Fruit fly (Drosophila melanogaster) whole organism, embryonic: ENCODE data around the gene hmw.

ENCODE experiments used
- Atf6 ChIP-seq: fragments of 200-800 bp; sonication (Bioruptor generic); IDR thresholded peaks from 2 replicates; pipeline ENCODE4 v1.3.6; 2022; ENCODE audit warnings: missing biosample characterization, missing genetic modification characterization
- Awh ChIP-seq: fragments of 200-800 bp; sonication (Bioruptor generic); IDR thresholded peaks from 2 replicates; pipeline ENCODE4, ENCODE4 v1.3.6; 2022; ENCODE audit warnings: missing biosample characterization, missing genetic modification characterization
- CG1024 ChIP-seq: fragments of 200-800 bp; sonication (Bioruptor generic); IDR thresholded peaks from 2 replicates; pipeline ENCODE4 v1.3.6; 2022; ENCODE audit warnings: missing biosample characterization, missing genetic modification characterization
- CG12236 ChIP-seq: fragments of 200-800 bp; sonication (Bioruptor generic); optimal IDR thresholded peaks from 2 replicates; lab custom pipeline; 2016; ENCODE audit warnings: missing biosample characterization, missing genetic modification characterization
- CG1233 ChIP-seq: fragments of 200-800 bp; sonication (Bioruptor generic); optimal IDR thresholded peaks from 4 replicates; lab custom pipeline; 2018; ENCODE audit warnings: missing biosample characterization, mild to moderate bottlenecking, missing genetic modification characterization
- CG15011 ChIP-seq: fragments of 200-800 bp; sonication (Bioruptor generic); optimal IDR thresholded peaks from 3 replicates; lab custom pipeline; 2018; ENCODE audit warnings: missing biosample characterization, mild to moderate bottlenecking, missing genetic modification characterization
- CG1529 ChIP-seq: fragments of 200-800 bp; sonication (Bioruptor generic); optimal IDR thresholded peaks from 3 replicates; lab custom pipeline; 2018; ENCODE audit warnings: missing biosample characterization, missing genetic modification characterization
- CG15479 ChIP-seq: fragments of 200-800 bp; sonication (Bioruptor generic); optimal IDR thresholded peaks from 3 replicates; lab custom pipeline; 2019; ENCODE audit warnings: missing biosample characterization, mild to moderate bottlenecking, missing genetic modification characterization, moderate library complexity
- CG18476 ChIP-seq: fragments of 200-800 bp; sonication (Bioruptor generic); optimal IDR thresholded peaks from 2 replicates; lab custom pipeline; 2016; ENCODE audit warnings: missing biosample characterization, mild to moderate bottlenecking, missing genetic modification characterization
- CG2116 ChIP-seq: fragments of 200-800 bp; sonication (Bioruptor generic); optimal IDR thresholded peaks from 3 replicates; lab custom pipeline; 2018; ENCODE audit warnings: missing biosample characterization, mild to moderate bottlenecking, missing genetic modification characterization
- CG2712 ChIP-seq: fragments of 200-800 bp; optimal IDR thresholded peaks from 3 replicates; lab custom pipeline; 2019; ENCODE audit warnings: missing biosample characterization, mild to moderate bottlenecking, missing genetic modification characterization, moderate library complexity
- CG2889 ChIP-seq: fragments of 200-800 bp; sonication (Bioruptor generic); IDR thresholded peaks from 3 replicates; pipeline ENCODE4 v1.3.6; 2022; ENCODE audit warnings: missing biosample characterization, missing genetic modification characterization
- CG4617 ChIP-seq: fragments of 200-800 bp; sonication (Bioruptor generic); optimal IDR thresholded peaks from 3 replicates; lab custom pipeline; 2016; ENCODE audit warnings: missing biosample characterization, missing genetic modification characterization, borderline replicate concordance
- CG4854 ChIP-seq: fragments of 200-800 bp; sonication (Bioruptor generic); optimal IDR thresholded peaks from 2 replicates; lab custom pipeline; 2016; ENCODE audit warnings: missing biosample characterization, missing genetic modification characterization, inconsistent platforms
- CG6765 ChIP-seq: fragments of 200-800 bp; sonication (Bioruptor generic); optimal IDR thresholded peaks from 3 replicates; lab custom pipeline; 2017; ENCODE audit warnings: missing biosample characterization, mild to moderate bottlenecking, missing genetic modification characterization
- CG8765 ChIP-seq: fragments of 200-800 bp; sonication (Bioruptor generic); IDR thresholded peaks from 2 replicates; pipeline ENCODE4 v1.3.6; 2022; ENCODE audit warnings: missing biosample characterization, missing genetic modification characterization
- CG8944 ChIP-seq: fragments of 200-800 bp; sonication (Bioruptor generic); optimal IDR thresholded peaks from 3 replicates; lab custom pipeline; 2016; ENCODE audit warnings: missing biosample characterization, missing genetic modification characterization
- CHES-1-like ChIP-seq: fragments of 200-800 bp; sonication (Bioruptor generic); optimal IDR thresholded peaks from 2 replicates; lab custom pipeline; 2016; ENCODE audit warnings: missing biosample characterization, missing genetic modification characterization
- Dip3 ChIP-seq: fragments of 200-800 bp; sonication (Bioruptor generic); optimal IDR thresholded peaks from 3 replicates; lab custom pipeline; 2016; ENCODE audit warnings: missing biosample characterization, missing genetic modification characterization
- HLH3B ChIP-seq: fragments of 200-800 bp; sonication (Bioruptor generic); IDR thresholded peaks from 2 replicates; pipeline ENCODE4 v1.3.6; 2022; ENCODE audit warnings: missing biosample characterization, missing genetic modification characterization
- Hand ChIP-seq: fragments of 200-800 bp; sonication (Bioruptor generic); optimal IDR thresholded peaks from 2 replicates; lab custom pipeline; 2017; ENCODE audit warnings: mild to moderate bottlenecking, missing biosample characterization, missing genetic modification reagents, missing genetic modification characterization
- MESR4 ChIP-seq: fragments of 200-800 bp; sonication (Bioruptor generic); optimal IDR thresholded peaks from 2 replicates; lab custom pipeline; 2018; ENCODE audit warnings: missing biosample characterization, mild to moderate bottlenecking, missing genetic modification characterization, moderate library complexity
- Mad ChIP-seq: fragments of 200-800 bp; sonication (Bioruptor generic); optimal IDR thresholded peaks from 2 replicates; lab custom pipeline; 2016; ENCODE audit warnings: missing biosample characterization, missing genetic modification characterization
- Med ChIP-seq: fragments of 200-800 bp; sonication (Bioruptor generic); peaks from one replicate; lab custom pipeline; 2016; ENCODE audit warnings: missing biosample characterization, missing genetic modification characterization, mild to moderate bottlenecking, inconsistent platforms, moderate library complexity
- Oli ChIP-seq: fragments of 200-800 bp; sonication (Bioruptor generic); optimal IDR thresholded peaks from 2 replicates; lab custom pipeline; 2018; ENCODE audit warnings: missing biosample characterization, mild to moderate bottlenecking, missing genetic modification characterization, moderate library complexity
- PHDP ChIP-seq: fragments of 200-800 bp; sonication (Bioruptor generic); optimal IDR thresholded peaks from 3 replicates; lab custom pipeline; 2018; ENCODE audit warnings: missing biosample characterization, mild to moderate bottlenecking, missing genetic modification characterization, moderate library complexity
- Pdp1 ChIP-seq, 2 experiments: fragments of 200-800 bp; sonication (Bioruptor generic); optimal IDR thresholded peaks; 3 replicates each; lab custom pipeline; 2016; ENCODE audit warnings: missing biosample characterization in 2 of 2, missing genetic modification characterization in 2 of 2, mild to moderate bottlenecking in 1 of 2, moderate library complexity in 1 of 2
- Side ChIP-seq: fragments of 200-800 bp; sonication (Bioruptor generic); optimal IDR thresholded peaks from 2 replicates; lab custom pipeline; 2016; ENCODE audit warnings: missing biosample characterization, missing genetic modification characterization
- Trl ChIP-seq, 3 experiments: fragments of >200 bp in 2 of 3; fragments of 200-800 bp in 1 of 3; sonication (Bioruptor generic) in 1 of 3; optimal IDR thresholded peaks; 2 replicates in 1 of 3; 3 replicates in 2 of 3; lab custom pipeline; 2016 to 2017; ENCODE audit warnings: missing biosample characterization in 1 of 3, missing genetic modification characterization in 1 of 3
- YL-1 ChIP-seq: fragments of 200-800 bp; sonication (Bioruptor generic); optimal IDR thresholded peaks from 3 replicates; lab custom pipeline; 2017; ENCODE audit warnings: missing biosample characterization, mild to moderate bottlenecking, missing genetic modification characterization
- ac ChIP-seq: fragments of 200-800 bp; sonication (Bioruptor generic); optimal IDR thresholded peaks from 3 replicates; lab custom pipeline; 2017; ENCODE audit warnings: missing biosample characterization, mild to moderate bottlenecking, missing genetic modification characterization
- bigmax ChIP-seq: fragments of 200-800 bp; sonication (Bioruptor generic); optimal IDR thresholded peaks from 2 replicates; lab custom pipeline; 2018; ENCODE audit warnings: missing biosample characterization, mild to moderate bottlenecking, missing genetic modification characterization
- bowl ChIP-seq: fragments of 200-800 bp; sonication (Bioruptor generic); IDR thresholded peaks from 2 replicates; pipeline ENCODE4 v1.3.6; 2022; ENCODE audit warnings: missing biosample characterization, missing genetic modification characterization
- dati ChIP-seq: fragments of 200-800 bp; sonication (Bioruptor generic); IDR thresholded peaks from 2 replicates; pipeline ENCODE4 v1.3.6; 2022; ENCODE audit warnings: missing biosample characterization, missing genetic modification characterization
- disco-r ChIP-seq: fragments of 200-800 bp; sonication (Bioruptor generic); optimal IDR thresholded peaks from 2 replicates; lab custom pipeline; 2016; ENCODE audit warnings: missing biosample characterization, missing genetic modification characterization
- dm ChIP-seq: fragments of 200-800 bp; sonication (Bioruptor generic); optimal IDR thresholded peaks from 3 replicates; lab custom pipeline; 2016; ENCODE audit warnings: missing biosample characterization, missing genetic modification characterization
- eyg ChIP-seq: fragments of 200-800 bp; sonication (Bioruptor generic); optimal IDR thresholded peaks from 3 replicates; lab custom pipeline; 2016; ENCODE audit warnings: missing biosample characterization, missing genetic modification characterization
- fd64A ChIP-seq: fragments of 200-800 bp; sonication (Bioruptor generic); optimal IDR thresholded peaks from 3 replicates; lab custom pipeline; 2018; ENCODE audit warnings: missing biosample characterization, mild to moderate bottlenecking, missing genetic modification characterization
- gsb-n ChIP-seq: fragments of 200-800 bp; sonication (Bioruptor generic); optimal IDR thresholded peaks from 3 replicates; lab custom pipeline; 2018; ENCODE audit warnings: missing biosample characterization, mild to moderate bottlenecking, missing genetic modification characterization
- jumu ChIP-seq: fragments of 200-800 bp; sonication (Bioruptor generic); optimal IDR thresholded peaks from 3 replicates; lab custom pipeline; 2016; ENCODE audit warnings: missing biosample characterization, missing genetic modification characterization
- knrl ChIP-seq: fragments of 200-800 bp; sonication (Bioruptor generic); IDR thresholded peaks from 3 replicates; pipeline ENCODE4 v1.3.6; 2022; ENCODE audit warnings: missing biosample characterization, missing genetic modification characterization; ENCODE audit not compliant: partially characterized antibody
- mld ChIP-seq: fragments of 200-800 bp; sonication (Bioruptor generic); IDR thresholded peaks from 3 replicates; pipeline ENCODE4 v1.3.6; 2022; ENCODE audit warnings: missing biosample characterization, missing genetic modification characterization; ENCODE audit not compliant: partially characterized antibody
- pan ChIP-seq, 4 experiments: fragments of >200 bp in 3 of 4; fragments of 200-800 bp in 1 of 4; sonication (Bioruptor generic) in 1 of 4; optimal IDR thresholded peaks in 3 of 4; IDR thresholded peaks in 1 of 4; 2 replicates each; pipeline versions ENCODE4 v1.3.6 to Lab custom; 2017 to 2022; ENCODE audit warnings: missing biosample characterization in 2 of 4, missing genetic modification characterization in 2 of 4, mixed read lengths in 1 of 4
- pho ChIP-seq: fragments of 200-800 bp; sonication (Bioruptor generic); optimal IDR thresholded peaks from 2 replicates; lab custom pipeline; 2016; ENCODE audit warnings: missing biosample characterization, missing genetic modification characterization
- pzg ChIP-seq: fragments of 200-800 bp; sonication (Bioruptor generic); optimal IDR thresholded peaks from 3 replicates; lab custom pipeline; 2018; ENCODE audit warnings: missing biosample characterization, mild to moderate bottlenecking, missing genetic modification characterization, moderate library complexity
- tgo ChIP-seq: fragments of 200-800 bp; sonication (Bioruptor generic); IDR thresholded peaks from 3 replicates; pipeline ENCODE4 v1.3.6; 2022; ENCODE audit warnings: missing biosample characterization, missing genetic modification characterization
- wdn ChIP-seq: fragments of 200-800 bp; sonication (Bioruptor generic); IDR thresholded peaks from 2 replicates; pipeline ENCODE4 v1.3.6; 2022; ENCODE audit warnings: missing biosample characterization, missing genetic modification characterization

The hmw gene

dm6 chr3R:18412279-18413214 lies 50.8 kb downstream of the hmw start, which contains the start of gene CG31122 (continued):
- TF ChIP-seq ac (GFP tag; lab: Kevin White, UChicago) (no peak), Med (GFP tag; lab: Kevin White, UChicago) (peak; percentile 88), gsb-n (tag; lab: Kevin White, UChicago) (no peak), Dip3 (peak; percentile 69), mld (GFP tag; lab: Robert Waterston, UW) (peak; percentile 74), CG8765 (GFP tag; lab: Robert Waterston, UW) (0 out of 2 replicates have a peak, but pooled peaks have one; percentile 19), pho (GFP tag; lab: Kevin White, UChicago) (peak; percentile 62), CG4854 (GFP tag; lab: Kevin White, UChicago) (peak; percentile 32), CHES-1-like (GFP tag; lab: Kevin White, UChicago) (peak; percentile 49), Oli (tag; lab: Kevin White, UChicago) (no peak), CG18476 (GFP tag; lab: Kevin White, UChicago) (no peak), Atf6 (peak; percentile 51; the same call in 1 of the 2 replicates), CG2712 (peak; percentile 49), Side (GFP tag; lab: Kevin White, UChicago) (peak; percentile 26), CG8944 (GFP tag; lab: Kevin White, UChicago) (peak; percentile 45), jumu (peak; percentile 52), wdn (GFP tag; lab: Robert Waterston, UW) (no peak; the same call in 1 of the 2 replicates), CG2889 (GFP tag; lab: Robert Waterston, UW) (0 out of 3 replicates have a peak, but pooled peaks have one; percentile 5), Mad (GFP tag; lab: Kevin White, UChicago) (peak; percentile 46), Awh (GFP tag; lab: Robert Waterston, UW) (no peak), CG15011 (no peak), Trl (optimal IDR thresholded peaks at IDR 0.05; lab: Kevin White, UChicago) (peak in 1 of 2 experiments; percentile 48), Trl (GFP tag; optimal IDR thresholded peaks at IDR 0.05; lab: Kevin White, UChicago) (peak; percentile 62), CG6765 (GFP tag; lab: Kevin White, UChicago) (no peak), disco-r (GFP tag; lab: Kevin White, UChicago) (no peak), pan (optimal IDR thresholded peaks at IDR 0.05; lab: Kevin White, UChicago) (no peak), pan (GFP tag; optimal IDR thresholded peaks at IDR 0.05 in 1 of 2, IDR thresholded peaks at IDR 0.05 in 1 of 2) (no peak), Hand (GFP tag; lab: Kevin White, UChicago) (no peak), dati (GFP tag; lab: Robert Waterston, UW) (no peak), CG4617 (GFP tag; lab: Kevin White, UChicago) (peak; percentile 36), bowl (GFP tag; lab: Robert Waterston, UW) (no peak), pzg (GFP tag; lab: Kevin White, UChicago) (peak; percentile 87), eyg (GFP tag; lab: Kevin White, UChicago) (no peak), CG1024 (GFP tag; lab: Robert Waterston, UW) (no peak), PHDP (tag; lab: Kevin White, UChicago) (no peak), Pdp1 (GFP tag; optimal IDR thresholded peaks at IDR 0.05; lab: Kevin White, UChicago) (peak in 1 of 2 experiments; percentile 40), CG2116 (peak; percentile 86), fd64A (peak; percentile 33), MESR4 (peak; percentile 59), CG1529 (no peak), CG1233 (GFP tag; lab: Kevin White, UChicago) (peak; percentile 18), knrl (GFP tag; lab: Robert Waterston, UW) (peak; percentile 96), bigmax (GFP tag; lab: Kevin White, UChicago) (peak; percentile 11), CG12236 (peak; percentile 43), YL-1 (GFP tag; lab: Kevin White, UChicago) (peak; percentile 59), dm (GFP tag; lab: Kevin White, UChicago) (peak; percentile 14), HLH3B (peak; percentile 49; the same call in 1 of the 2 replicates), CG15479 (GFP tag; lab: Kevin White, UChicago) (peak; percentile 91), tgo (no peak)
